Fruit fly (Drosophila melanogaster): ENCODE measurements around the gene Ugt37E1.
A peak's percentile ranks its signal among the peaks of the same experiment; 100 is the strongest.

Gene Ugt37E1

DNA sequence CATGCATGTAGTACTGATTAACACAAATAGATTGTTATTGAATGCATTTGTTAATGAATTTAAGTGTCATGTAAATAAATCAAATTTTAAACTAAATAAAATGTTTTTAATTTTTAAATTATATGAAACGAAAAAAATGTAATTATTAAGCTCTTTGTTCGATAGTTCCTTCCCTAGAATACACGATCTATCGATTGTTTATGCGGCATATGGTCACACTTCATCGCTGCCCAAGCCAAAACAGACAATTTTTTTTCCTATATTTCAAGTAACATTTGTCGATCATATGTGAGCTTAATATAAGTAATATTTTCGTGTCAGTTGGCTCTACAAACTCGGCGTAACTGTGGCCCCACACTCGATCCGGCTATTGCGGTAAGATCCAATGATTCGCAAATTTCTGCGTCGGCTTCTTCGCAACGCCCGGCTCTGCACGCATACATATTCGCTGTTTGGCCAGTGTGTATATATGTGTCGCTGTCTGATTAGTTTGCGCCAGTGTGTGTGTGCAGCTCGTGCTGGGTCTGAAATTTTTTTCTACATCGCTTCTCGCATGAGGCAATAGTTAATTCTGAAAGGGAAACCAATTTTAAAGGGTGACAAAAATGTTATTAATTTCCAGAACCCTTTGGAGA lies 30.6 kb downstream of the Ugt37E1 start, which contains the start of gene AspRS-m (continued):
- TF ChIP-seq sob (GFP tag; IDR thresholded peaks at IDR 0.05) (peak; percentile 38; the same call in 1 of the 2 replicates), pzg (GFP tag; optimal IDR thresholded peaks at IDR 0.05) (peak; percentile 44), trh (GFP tag; optimal IDR thresholded peaks at IDR 0.05) (no peak), amos (GFP tag; IDR thresholded peaks at IDR 0.05; ENCODE audit: partially characterized antibody) (peak; percentile 92), CTCF (GFP tag; optimal IDR thresholded peaks at IDR 0.05) (no peak), Fer1 (GFP tag; optimal IDR thresholded peaks at IDR 0.05) (no peak), Chrac-16 (GFP tag; optimal IDR thresholded peaks at IDR 0.05) (peak; percentile 9), pnt (GFP tag; optimal IDR thresholded peaks at IDR 0.05) (no peak), Lhr (GFP tag; optimal IDR thresholded peaks at IDR 0.05) (peak; percentile 23), CoRest (tag; optimal IDR thresholded peaks at IDR 0.05) (peak; percentile 52), Optix (GFP tag; IDR thresholded peaks at IDR 0.05) (no peak), az2 (GFP tag; optimal IDR thresholded peaks at IDR 0.05) (peak; percentile 17), CG4404 (GFP tag; IDR thresholded peaks at IDR 0.05) (no peak), CG3995 (GFP tag; optimal IDR thresholded peaks at IDR 0.05) (peak; percentile 7), hb (GFP tag; IDR thresholded peaks at IDR 0.05; ENCODE audit: partially characterized antibody) (peak; percentile 88), NC2α (GFP tag; optimal IDR thresholded peaks at IDR 0.05) (no peak), CG8478 (optimal IDR thresholded peaks at IDR 0.05) (peak; percentile 79), danr (GFP tag; IDR thresholded peaks at IDR 0.05) (no peak), MBD-R2 (GFP tag; IDR thresholded peaks at IDR 0.05) (peak; percentile 77), ATbp (GFP tag; optimal IDR thresholded peaks at IDR 0.05) (no peak), gcm2 (GFP tag; optimal IDR thresholded peaks at IDR 0.05) (no peak), rib (GFP tag; IDR thresholded peaks at IDR 0.05) (0 out of 2 replicates have a peak, but pooled peaks have one; percentile 56), gfzf (GFP tag; optimal IDR thresholded peaks at IDR 0.05) (peak; percentile 37), Jarid2 (GFP tag; optimal IDR thresholded peaks at IDR 0.05) (no peak), CG9727 (GFP tag; optimal IDR thresholded peaks at IDR 0.05) (peak; percentile 13), tap (tag; optimal IDR thresholded peaks at IDR 0.05) (no peak), BtbVII (GFP tag; optimal IDR thresholded peaks at IDR 0.05) (no peak), CG14860 (GFP tag; IDR thresholded peaks at IDR 0.05; ENCODE audit: partially characterized antibody) (peak; percentile 83), CG9817 (tag; optimal IDR thresholded peaks at IDR 0.05) (peak; percentile 28), vnd (GFP tag; IDR thresholded peaks at IDR 0.05; ENCODE audit: partially characterized antibody) (peak; percentile 88), dm (GFP tag; optimal IDR thresholded peaks at IDR 0.05) (peak; percentile 1), CG2120 (GFP tag; optimal IDR thresholded peaks at IDR 0.05) (peak; percentile 31), gsb (GFP tag; IDR thresholded peaks at IDR 0.05) (no peak), CG2129 (GFP tag; IDR thresholded peaks at IDR 0.05; ENCODE audit: partially characterized antibody) (peak; percentile 77), nerfin-2 (GFP tag; IDR thresholded peaks at IDR 0.05; ENCODE audit: partially characterized antibody) (peak; percentile 78), wor (GFP tag; IDR thresholded peaks at IDR 0.05) (no peak), ssp (GFP tag; IDR thresholded peaks at IDR 0.05) (no peak), CG17385 (GFP tag; optimal IDR thresholded peaks at IDR 0.05) (peak; percentile 10), zen (tag; optimal IDR thresholded peaks at IDR 0.05) (peak; percentile 18), Adf1 (GFP tag; IDR thresholded peaks at IDR 0.05) (peak; percentile 40), CG15696 (tag; optimal IDR thresholded peaks at IDR 0.05) (peak; percentile 33), H2.0 (GFP tag; IDR thresholded peaks at IDR 0.05) (peak; percentile 20; the same call in 1 of the 2 replicates), CG32772 (GFP tag; IDR thresholded peaks at IDR 0.05) (peak; percentile 62; the same call in 1 of the 2 replicates), sd (tag; optimal IDR thresholded peaks at IDR 0.05) (peak; percentile 33), Hr3 (GFP tag; optimal IDR thresholded peaks at IDR 0.05) (peak; percentile 35), cg (GFP tag; optimal IDR thresholded peaks at IDR 0.05) (peak; percentile 97), Scr (GFP tag; IDR thresholded peaks at IDR 0.05; ENCODE audit: partially characterized antibody) (peak; percentile 88), CG12155 (GFP tag; optimal IDR thresholded peaks at IDR 0.05) (no peak), CG7963 (GFP tag; IDR thresholded peaks at IDR 0.05; ENCODE audit: partially characterized antibody) (peak; percentile 87), YL-1 (GFP tag; optimal IDR thresholded peaks at IDR 0.05) (peak; percentile 73)

Measured in whole organism, embryonic.